Fruit fly (Drosophila melanogaster) whole organism: ENCODE results near the gene MnM.

Experiments used
- Dll ChIP-seq: fragments of >200 bp; optimal IDR thresholded peaks from 2 replicates; lab custom pipeline; 2017
- psq ChIP-seq: fragments of >200 bp; optimal IDR thresholded peaks from 2 replicates; lab custom pipeline; 2017
- usp ChIP-seq: fragments of >200 bp; optimal IDR thresholded peaks from 2 replicates; lab custom pipeline; 2017; ENCODE audit warnings: missing biosample characterization, missing genetic modification characterization, mixed read lengths

- no peak for TF ChIP-seq Dll (lab: Kevin White, UChicago)
- TF ChIP-seq psq (lab: Kevin White, UChicago) = no peak
- TF ChIP-seq usp (GFP tag; lab: Kevin White, UChicago) = no peak
Observed at dm6 chr3L:3192912-3193311, 14.5 kb upstream of the MnM start, which contains the start of gene Hsp83.
